Fruit fly (Drosophila melanogaster) whole organism, embryonic: ENCODE results near the gene Fas1.

Experiments used
- Blimp-1 ChIP-seq: fragments of 200-800 bp; sonication (Bioruptor generic); optimal IDR thresholded peaks from 3 replicates; lab custom pipeline; 2018; ENCODE audit warnings: missing biosample characterization, missing genetic modification characterization, mild to moderate bottlenecking, moderate library complexity, missing genetic modification reagents
- BtbVII ChIP-seq: fragments of 200-800 bp; sonication (Bioruptor generic); optimal IDR thresholded peaks from 3 replicates; lab custom pipeline; 2017; ENCODE audit warnings: missing biosample characterization, mild to moderate bottlenecking, missing genetic modification characterization
- CG10267 ChIP-seq: fragments of 200-800 bp; sonication (Bioruptor generic); optimal IDR thresholded peaks from 2 replicates; lab custom pipeline; 2018; ENCODE audit warnings: missing biosample characterization, mild to moderate bottlenecking, missing genetic modification characterization, moderate library complexity
- CG10654 ChIP-seq: fragments of 200-800 bp; sonication (Bioruptor generic); optimal IDR thresholded peaks from 2 replicates; lab custom pipeline; 2016; ENCODE audit warnings: missing biosample characterization, missing genetic modification characterization
- CG11085 ChIP-seq: fragments of 200-800 bp; sonication (Bioruptor generic); IDR thresholded peaks from 2 replicates; pipeline ENCODE4 v1.3.6; 2022; ENCODE audit warnings: missing biosample characterization, missing genetic modification characterization
- CG11695 ChIP-seq: fragments of 200-800 bp; sonication (Bioruptor generic); IDR thresholded peaks from 3 replicates; pipeline ENCODE4 v1.3.6; 2022; ENCODE audit warnings: missing biosample characterization, missing genetic modification characterization
- CG12942 ChIP-seq: fragments of 200-800 bp; sonication (Bioruptor generic); optimal IDR thresholded peaks from 3 replicates; lab custom pipeline; 2016; ENCODE audit warnings: missing biosample characterization, missing genetic modification characterization
- CG13296 ChIP-seq: fragments of 200-800 bp; sonication (Bioruptor generic); optimal IDR thresholded peaks from 3 replicates; lab custom pipeline; 2018; ENCODE audit warnings: missing biosample characterization, mild to moderate bottlenecking, missing genetic modification characterization
- CG13775 ChIP-seq: fragments of 200-800 bp; sonication (Bioruptor generic); optimal IDR thresholded peaks from 3 replicates; lab custom pipeline; 2017; ENCODE audit warnings: missing biosample characterization, mild to moderate bottlenecking, missing genetic modification characterization
- CG14441 ChIP-seq: fragments of 200-800 bp; sonication (Bioruptor generic); IDR thresholded peaks from 2 replicates; pipeline ENCODE4 v1.3.6; 2022; ENCODE audit warnings: missing biosample characterization, missing genetic modification characterization
- CG14710 ChIP-seq: fragments of 200-800 bp; sonication (Bioruptor generic); optimal IDR thresholded peaks from 3 replicates; lab custom pipeline; 2019; ENCODE audit warnings: missing biosample characterization, mild to moderate bottlenecking, missing genetic modification characterization, moderate library complexity
- CG15269 ChIP-seq: fragments of 200-800 bp; sonication (Bioruptor generic); optimal IDR thresholded peaks from 2 replicates; lab custom pipeline; 2018; ENCODE audit warnings: missing biosample characterization, mild to moderate bottlenecking, missing genetic modification characterization, moderate library complexity
- CG16815 ChIP-seq: fragments of 200-800 bp; sonication (Bioruptor generic); optimal IDR thresholded peaks from 3 replicates; lab custom pipeline; 2017; ENCODE audit warnings: missing biosample characterization, mild to moderate bottlenecking, missing genetic modification characterization
- CG17328 ChIP-seq: fragments of 200-800 bp; sonication (Bioruptor generic); IDR thresholded peaks from 2 replicates; pipeline ENCODE4 v1.3.6; 2022; ENCODE audit warnings: missing biosample characterization, missing genetic modification characterization
- CG18619 ChIP-seq: fragments of 200-800 bp; sonication (Bioruptor generic); optimal IDR thresholded peaks from 3 replicates; lab custom pipeline; 2017; ENCODE audit warnings: missing biosample characterization, mild to moderate bottlenecking, missing genetic modification characterization
- CG2129 ChIP-seq: fragments of 200-800 bp; sonication (Bioruptor generic); IDR thresholded peaks from 2 replicates; pipeline ENCODE4 v1.3.6; 2022; ENCODE audit warnings: missing biosample characterization, missing genetic modification characterization; ENCODE audit not compliant: partially characterized antibody
- CG2678 ChIP-seq: fragments of 200-800 bp; sonication (Bioruptor generic); optimal IDR thresholded peaks from 3 replicates; lab custom pipeline; 2019; ENCODE audit warnings: missing biosample characterization, mild to moderate bottlenecking, missing genetic modification characterization, moderate library complexity
- CG30020 ChIP-seq: fragments of 200-800 bp; optimal IDR thresholded peaks from 2 replicates; lab custom pipeline; 2019; ENCODE audit warnings: missing biosample characterization, mild to moderate bottlenecking, missing genetic modification characterization, moderate library complexity
- CG30431 ChIP-seq: fragments of 200-800 bp; sonication (Bioruptor generic); optimal IDR thresholded peaks from 2 replicates; lab custom pipeline; 2017; ENCODE audit warnings: missing biosample characterization, missing genetic modification characterization
- CG3838 ChIP-seq: fragments of 200-800 bp; sonication (Bioruptor generic); optimal IDR thresholded peaks from 3 replicates; lab custom pipeline; 2016; ENCODE audit warnings: missing biosample characterization, missing genetic modification characterization
- CG3847 ChIP-seq: fragments of 200-800 bp; sonication (Bioruptor generic); IDR thresholded peaks from 2 replicates; pipeline ENCODE4 v1.3.6; 2022; ENCODE audit warnings: missing biosample characterization, missing genetic modification characterization
- CG4854 ChIP-seq: fragments of 200-800 bp; sonication (Bioruptor generic); optimal IDR thresholded peaks from 2 replicates; lab custom pipeline; 2016; ENCODE audit warnings: missing biosample characterization, missing genetic modification characterization, inconsistent platforms
- CG8290 ChIP-seq, 3 experiments: fragments of 200-800 bp; sonication (Bioruptor generic); optimal IDR thresholded peaks; 2 replicates each; lab custom pipeline; 2016 to 2019; ENCODE audit warnings: missing biosample characterization in 3 of 3, missing genetic modification characterization in 3 of 3, mild to moderate bottlenecking in 2 of 3, moderate library complexity in 1 of 3
- CG8388 ChIP-seq: fragments of 200-800 bp; sonication (Bioruptor generic); optimal IDR thresholded peaks from 2 replicates; lab custom pipeline; 2019; ENCODE audit warnings: missing biosample characterization, mild to moderate bottlenecking, missing genetic modification characterization, moderate library complexity
- CHES-1-like ChIP-seq: fragments of 200-800 bp; sonication (Bioruptor generic); optimal IDR thresholded peaks from 2 replicates; lab custom pipeline; 2016; ENCODE audit warnings: missing biosample characterization, missing genetic modification characterization
- Dad ChIP-seq: fragments of 200-800 bp; sonication (Bioruptor generic); optimal IDR thresholded peaks from 3 replicates; lab custom pipeline; 2016; ENCODE audit warnings: missing biosample characterization, missing genetic modification characterization
- Dip3 ChIP-seq: fragments of 200-800 bp; sonication (Bioruptor generic); optimal IDR thresholded peaks from 3 replicates; lab custom pipeline; 2016; ENCODE audit warnings: missing biosample characterization, missing genetic modification characterization
- Doc3 ChIP-seq: fragments of 200-800 bp; sonication (Bioruptor generic); IDR thresholded peaks from 3 replicates; pipeline ENCODE4 v1.3.6; 2022; ENCODE audit warnings: missing biosample characterization, missing genetic modification characterization; ENCODE audit not compliant: partially characterized antibody
- Eip74EF ChIP-seq, 2 experiments: fragments of 200-800 bp in 1 of 2; fragments of >200 bp in 1 of 2; sonication (Bioruptor generic) in 1 of 2; optimal IDR thresholded peaks; 2 replicates each; lab custom pipeline; 2017 to 2019; ENCODE audit warnings: missing biosample characterization in 2 of 2, missing genetic modification characterization in 2 of 2, mild to moderate bottlenecking in 1 of 2, moderate library complexity in 1 of 2
- Hey ChIP-seq: fragments of 200-800 bp; sonication (Bioruptor generic); optimal IDR thresholded peaks from 3 replicates; lab custom pipeline; 2018; ENCODE audit warnings: missing biosample characterization, mild to moderate bottlenecking, missing genetic modification characterization
- HmgD ChIP-seq: fragments of 200-800 bp; sonication (Bioruptor generic); optimal IDR thresholded peaks from 3 replicates; lab custom pipeline; 2016; ENCODE audit warnings: missing biosample characterization, missing genetic modification characterization
- Mad ChIP-seq: fragments of 200-800 bp; sonication (Bioruptor generic); optimal IDR thresholded peaks from 2 replicates; lab custom pipeline; 2016; ENCODE audit warnings: missing biosample characterization, missing genetic modification characterization
- Oli ChIP-seq: fragments of 200-800 bp; sonication (Bioruptor generic); optimal IDR thresholded peaks from 2 replicates; lab custom pipeline; 2018; ENCODE audit warnings: missing biosample characterization, mild to moderate bottlenecking, missing genetic modification characterization, moderate library complexity
- Rfx ChIP-seq: fragments of 200-800 bp; sonication (Bioruptor generic); IDR thresholded peaks from 2 replicates; pipeline ENCODE4 v1.3.6; 2022; ENCODE audit warnings: missing biosample characterization, missing genetic modification characterization
- Sox102F ChIP-seq: fragments of 200-800 bp; sonication (Bioruptor generic); optimal IDR thresholded peaks from 2 replicates; lab custom pipeline; 2018; ENCODE audit warnings: missing biosample characterization, mild to moderate bottlenecking, missing genetic modification characterization, moderate library complexity
- Tbp ChIP-seq: fragments of >200 bp; optimal IDR thresholded peaks from 2 replicates; lab custom pipeline; 2018; ENCODE audit warnings: missing biosample characterization, missing genetic modification characterization
- ac ChIP-seq: fragments of 200-800 bp; sonication (Bioruptor generic); optimal IDR thresholded peaks from 3 replicates; lab custom pipeline; 2017; ENCODE audit warnings: missing biosample characterization, mild to moderate bottlenecking, missing genetic modification characterization
- croc ChIP-seq: fragments of 200-800 bp; sonication (Bioruptor generic); conservative IDR thresholded peaks from 3 replicates; pipeline ENCODE4 v1.3.6; 2022; ENCODE audit warnings: missing biosample characterization, missing genetic modification characterization
- da ChIP-seq: fragments of 200-800 bp; sonication (Bioruptor generic); optimal IDR thresholded peaks from 2 replicates; lab custom pipeline; 2016; ENCODE audit warnings: missing biosample characterization, missing genetic modification characterization
- esg ChIP-seq: fragments of 200-800 bp; sonication (Bioruptor generic); conservative IDR thresholded peaks from 2 replicates; pipeline ENCODE4 v1.3.6; 2022; ENCODE audit warnings: missing biosample characterization, missing genetic modification characterization
- ewg ChIP-seq: fragments of 200-800 bp; sonication (Bioruptor generic); optimal IDR thresholded peaks from 3 replicates; lab custom pipeline; 2017; ENCODE audit warnings: mild to moderate bottlenecking, missing biosample characterization, missing genetic modification reagents, missing genetic modification characterization
- exex ChIP-seq: fragments of 200-800 bp; sonication (Bioruptor generic); optimal IDR thresholded peaks from 4 replicates; lab custom pipeline; 2018; ENCODE audit warnings: missing biosample characterization, mild to moderate bottlenecking, missing genetic modification characterization, moderate library complexity
- lmd ChIP-seq: fragments of 200-800 bp; sonication (Bioruptor generic); IDR thresholded peaks from 2 replicates; pipeline ENCODE4 v1.3.6; 2022; ENCODE audit warnings: missing biosample characterization, missing genetic modification characterization
- prd ChIP-seq, 3 experiments: fragments of >200 bp in 2 of 3; fragments of 200-800 bp in 1 of 3; sonication (Bioruptor generic) in 1 of 3; optimal IDR thresholded peaks in 2 of 3; IDR thresholded peaks in 1 of 3; 2 replicates in 2 of 3; 3 replicates in 1 of 3; pipeline versions ENCODE4 v1.3.6 to Lab custom; 2017 to 2022; ENCODE audit warnings: missing biosample characterization in 1 of 3, missing genetic modification characterization in 1 of 3
- schlank ChIP-seq: fragments of 200-800 bp; sonication (Bioruptor generic); optimal IDR thresholded peaks from 2 replicates; lab custom pipeline; 2018; ENCODE audit warnings: missing biosample characterization, mild to moderate bottlenecking, missing genetic modification characterization
- seq ChIP-seq: fragments of 200-800 bp; sonication (Bioruptor generic); IDR thresholded peaks from 2 replicates; pipeline ENCODE4 v1.3.6; 2022; ENCODE audit warnings: missing biosample characterization, missing genetic modification characterization
- tap ChIP-seq: fragments of 200-800 bp; optimal IDR thresholded peaks from 3 replicates; lab custom pipeline; 2019; ENCODE audit warnings: missing biosample characterization, mild to moderate bottlenecking, missing genetic modification characterization, moderate library complexity

Fas1 gene

DNA sequence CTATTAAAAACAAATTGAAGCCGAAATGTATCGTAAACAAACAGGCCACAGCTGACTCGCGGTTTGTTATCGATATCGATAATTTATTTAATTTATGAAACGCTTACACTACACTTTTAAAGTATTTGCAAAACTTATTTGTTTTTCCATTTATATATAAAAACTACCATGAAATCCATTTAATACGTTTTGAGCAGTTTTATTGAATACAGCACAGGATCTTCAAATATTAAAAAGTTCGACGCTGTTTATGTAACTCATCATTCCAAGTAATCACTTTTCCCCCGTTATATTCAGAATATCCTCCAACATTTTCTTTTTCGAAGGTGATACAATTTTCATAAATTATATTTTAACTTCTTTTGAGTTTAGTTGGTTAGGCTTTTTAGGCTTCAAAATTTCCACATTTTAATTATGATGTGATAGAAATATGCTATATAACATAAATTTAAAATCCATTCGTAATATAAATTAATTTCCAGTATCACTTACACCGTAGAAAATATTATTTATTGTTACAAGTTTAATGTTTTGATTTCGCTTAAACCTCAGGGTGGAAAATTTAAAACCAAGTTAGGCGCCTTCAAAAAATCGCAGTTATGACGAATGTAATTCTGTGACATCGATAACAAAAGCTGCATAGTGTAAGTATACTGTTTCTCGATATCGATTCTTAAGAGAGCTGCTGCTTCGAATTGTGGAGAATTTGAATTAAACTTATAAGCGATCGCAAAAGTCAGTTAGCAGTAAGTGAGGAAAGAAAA is 22.1 kb downstream of the Fas1 start, which contains the start of the genes CG10324 and CCT3 (continued):
- TF ChIP-seq Eip74EF (GFP tag; optimal IDR thresholded peaks at IDR 0.05; lab: Kevin White, UChicago) (no peak), ewg (GFP tag; lab: Kevin White, UChicago) (no peak), CG3838 (no peak), Mad (GFP tag; lab: Kevin White, UChicago) (peak; percentile 60), Rfx (GFP tag; lab: Robert Waterston, UW) (peak; percentile 71), CG13775 (GFP tag; lab: Kevin White, UChicago) (peak; percentile 81), lmd (peak; percentile 55), CG16815 (GFP tag; lab: Kevin White, UChicago) (peak; percentile 52), CG14710 (tag; lab: Kevin White, UChicago) (peak; percentile 65), CG30020 (peak; percentile 91), CG12942 (GFP tag; lab: Kevin White, UChicago) (peak; percentile 31), CG8290 (GFP tag; optimal IDR thresholded peaks at IDR 0.05; lab: Kevin White, UChicago) (no peak), CG8290 (tag; optimal IDR thresholded peaks at IDR 0.05; lab: Kevin White, UChicago) (no peak), Hey (no peak), CG15269 (tag; lab: Kevin White, UChicago) (peak; percentile 79), CG8388 (GFP tag; lab: Kevin White, UChicago) (peak; percentile 55), CG11695 (GFP tag; lab: Robert Waterston, UW) (peak; percentile 59; the same call in 2 of the 3 replicates), da (GFP tag; lab: Kevin White, UChicago) (no peak), CG3847 (GFP tag; lab: Robert Waterston, UW) (peak; percentile 60), exex (tag; lab: Kevin White, UChicago) (no peak), BtbVII (peak; percentile 62), esg (GFP tag; lab: Robert Waterston, UW) (peak; percentile 57), schlank (tag; lab: Kevin White, UChicago) (peak; percentile 8), CG30431 (GFP tag; lab: Kevin White, UChicago) (no peak), CG14441 (GFP tag; lab: Robert Waterston, UW) (peak; percentile 39; the same call in 1 of the 2 replicates), CG2129 (GFP tag; lab: Robert Waterston, UW) (no peak), Blimp-1 (GFP tag; lab: Kevin White, UChicago) (no peak), Oli (tag; lab: Kevin White, UChicago) (peak; percentile 4), tap (tag; lab: Kevin White, UChicago) (no peak), Tbp (GFP tag; lab: Kevin White, UChicago) (no peak), Doc3 (GFP tag; lab: Robert Waterston, UW) (peak; percentile 62), CG4854 (peak; percentile 43), CG18619 (GFP tag; lab: Kevin White, UChicago) (peak; percentile 65), prd (optimal IDR thresholded peaks at IDR 0.05; lab: Kevin White, UChicago) (no peak), prd (GFP tag; IDR thresholded peaks at IDR 0.05; lab: Robert Waterston, UW) (peak; percentile 65; the same call in 2 of the 3 replicates), ac (GFP tag; lab: Kevin White, UChicago) (no peak), Sox102F (GFP tag; lab: Kevin White, UChicago) (no peak), CG10267 (tag; lab: Kevin White, UChicago) (peak; percentile 63), croc (GFP tag; lab: Robert Waterston, UW) (peak; percentile 51; the same call in 1 of the 3 replicates), HmgD (no peak), CG17328 (peak; percentile 40; the same call in 1 of the 2 replicates), Dad (GFP tag; lab: Kevin White, UChicago) (no peak), seq (GFP tag; lab: Robert Waterston, UW) (peak; percentile 40; the same call in 1 of the 2 replicates), CG2678 (tag; lab: Kevin White, UChicago) (peak; percentile 12), CG10654 (GFP tag; lab: Kevin White, UChicago) (peak; percentile 44), Dip3 (GFP tag; lab: Kevin White, UChicago) (peak; percentile 23), CG13296 (GFP tag; lab: Kevin White, UChicago) (peak; percentile 75), CHES-1-like (GFP tag; lab: Kevin White, UChicago) (no peak), CG11085 (no peak)
